Worm (Caenorhabditis elegans): ENCODE measurements around the gene Y17G7B.3.

Y17G7B.3 gene

DNA sequence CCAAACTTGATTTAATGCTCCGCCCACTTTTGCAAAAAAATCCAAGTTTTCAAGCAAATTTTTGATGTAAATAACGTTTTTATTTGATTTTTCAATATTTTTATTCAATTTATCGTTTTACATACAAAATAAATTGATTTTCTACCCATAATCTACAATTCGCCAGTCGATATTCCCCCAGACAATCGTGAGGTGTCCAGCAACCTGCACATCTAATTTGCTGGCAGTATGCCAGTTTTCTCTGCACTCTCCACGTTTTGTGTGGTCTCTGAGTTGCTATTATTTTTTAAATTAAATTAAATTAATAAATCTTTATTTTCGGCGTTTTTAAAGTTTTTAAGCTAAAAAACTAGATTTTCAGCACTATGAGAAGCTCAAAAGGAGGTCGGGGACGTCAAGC lies 8.7 kb upstream of the Y17G7B.3 start (continued):
- TF ChIP-seq nhr-41 (GFP tag; IDR thresholded peaks at IDR 0.05) (0 out of 2 replicates have a peak, but pooled peaks have one; percentile 19), mdt-29 (GFP tag; IDR thresholded peaks at IDR 0.05) (peak; percentile 91), rbr-2 (tag; optimal IDR thresholded peaks at IDR 0.05) (peak; percentile 90), saeg-2 (GFP tag; IDR thresholded peaks at IDR 0.05) (no peak; the same call in 1 of the 2 replicates), pha-4 (GFP tag; IDR thresholded peaks at IDR 0.05) (peak; percentile 80; the same call in 1 of the 2 replicates), pha-4 (tag; optimal IDR thresholded peaks at IDR 0.05) (peak; percentile 79), ZK546.5 (tag; optimal IDR thresholded peaks at IDR 0.05) (peak; percentile 96 to 97), unc-62 (GFP tag; optimal IDR thresholded peaks at IDR 0.05 in 1 of 2) (peak in 1 of 2 experiments; percentile 3), unc-62 (tag; optimal IDR thresholded peaks at IDR 0.05) (no peak), ceh-44 (GFP tag; IDR thresholded peaks at IDR 0.05) (peak; percentile 72), hlh-30 (tag; optimal IDR thresholded peaks at IDR 0.05; ENCODE audit: insufficient read depth) (peak; percentile 72), mdl-1 (tag; optimal IDR thresholded peaks at IDR 0.05) (peak in 1 of 2 experiments; percentile 43), ceh-20 (GFP tag; IDR thresholded peaks at IDR 0.05) (0 out of 2 replicates have a peak, but pooled peaks have one; percentile 43), mes-2 (tag; optimal IDR thresholded peaks at IDR 0.05; ENCODE audit: poor library complexity, severe bottlenecking) (peak; percentile 98), spr-3 (GFP tag; optimal IDR thresholded peaks at IDR 0.05) (no peak), lsy-2 (tag; optimal IDR thresholded peaks at IDR 0.05) (peak; percentile 80 to 96), ztf-11 (tag; optimal IDR thresholded peaks at IDR 0.05) (no peak), hlh-11 (tag; optimal IDR thresholded peaks at IDR 0.05) (peak; percentile 91), zip-2 (tag; optimal IDR thresholded peaks at IDR 0.05) (no peak), duxl-1 (tag; optimal IDR thresholded peaks at IDR 0.05; ENCODE audit: poor library complexity) (peak; percentile 76), arid-1 (GFP tag; conservative IDR thresholded peaks at IDR 0.05) (peak; percentile 88; the same call in 1 of the 2 replicates), cey-2 (tag; optimal IDR thresholded peaks at IDR 0.05; ENCODE audit: borderline replicate concordance, insufficient read depth) (no peak), mxl-3 (GFP tag; optimal IDR thresholded peaks at IDR 0.05) (no peak), tra-1 (GFP tag; IDR thresholded peaks at IDR 0.05) (peak; percentile 82), zfp-2 (tag; optimal IDR thresholded peaks at IDR 0.05) (peak; percentile 95), egl-27 (tag; optimal IDR thresholded peaks at IDR 0.05) (no peak), sdz-12 (GFP tag; optimal IDR thresholded peaks at IDR 0.05) (peak; percentile 93), nhr-28 (tag; optimal IDR thresholded peaks at IDR 0.05) (peak; percentile 58), ceh-28 (tag; optimal IDR thresholded peaks at IDR 0.05) (no peak), spr-1 (tag; optimal IDR thresholded peaks at IDR 0.05) (peak; percentile 77), Y75B8A.6 (GFP tag; IDR thresholded peaks at IDR 0.05) (no peak; the same call in 1 of the 2 replicates), nhr-48 (tag; optimal IDR thresholded peaks at IDR 0.05) (peak; percentile 63), Y48G9A.11 (GFP tag; IDR thresholded peaks at IDR 0.05) (peak; percentile 88), D1046.2 (GFP tag; IDR thresholded peaks at IDR 0.05) (peak; percentile 75; the same call in 1 of the 2 replicates), F49E8.2 (tag; optimal IDR thresholded peaks at IDR 0.05; ENCODE audit: borderline replicate concordance) (peak; percentile 42), dve-1 (tag; optimal IDR thresholded peaks at IDR 0.05; ENCODE audit: insufficient read depth) (peak; percentile 91), hmg-1.1 (GFP tag; IDR thresholded peaks at IDR 0.05) (peak; percentile 84), daf-16 (GFP tag; optimal IDR thresholded peaks at IDR 0.05) (peak; percentile 36 to 58), daf-16 (tag; optimal IDR thresholded peaks at IDR 0.05) (peak; percentile 69), daf-19 (GFP tag; conservative IDR thresholded peaks at IDR 0.05) (no peak), mep-1 (tag; optimal IDR thresholded peaks at IDR 0.05) (peak; percentile 95), madf-9 (GFP tag; conservative IDR thresholded peaks at IDR 0.05) (peak; percentile 75; the same call in 1 of the 2 replicates), lin-29 (GFP tag; IDR thresholded peaks at IDR 0.05) (peak; percentile 27; the same call in 1 of the 2 replicates), ceh-32 (tag; optimal IDR thresholded peaks at IDR 0.05; ENCODE audit: poor library complexity) (peak; percentile 35), aha-1 (tag) (peak; percentile 98), nhr-102 (tag; optimal IDR thresholded peaks at IDR 0.05) (peak; percentile 80), F44E2.7 (GFP tag; IDR thresholded peaks at IDR 0.05) (no peak), lin-13 (GFP tag; optimal IDR thresholded peaks at IDR 0.05) (peak; percentile 73), nhr-77 (tag; optimal IDR thresholded peaks at IDR 0.05) (peak; percentile 96), lin-39 (tag; optimal IDR thresholded peaks at IDR 0.05) (no peak)

Data from whole organism, L4 larva.